Fruit fly (Drosophila melanogaster) whole organism, larva: ENCODE measurements around the gene CG14722.

Experiments used
- noc ChIP-seq: fragments of 200-800 bp; sonication (Bioruptor generic); optimal IDR thresholded peaks from 3 replicates; lab custom pipeline; 2019; ENCODE audit warnings: missing biosample characterization, mild to moderate bottlenecking, missing genetic modification characterization, moderate library complexity

The CG14722 gene

DNA sequence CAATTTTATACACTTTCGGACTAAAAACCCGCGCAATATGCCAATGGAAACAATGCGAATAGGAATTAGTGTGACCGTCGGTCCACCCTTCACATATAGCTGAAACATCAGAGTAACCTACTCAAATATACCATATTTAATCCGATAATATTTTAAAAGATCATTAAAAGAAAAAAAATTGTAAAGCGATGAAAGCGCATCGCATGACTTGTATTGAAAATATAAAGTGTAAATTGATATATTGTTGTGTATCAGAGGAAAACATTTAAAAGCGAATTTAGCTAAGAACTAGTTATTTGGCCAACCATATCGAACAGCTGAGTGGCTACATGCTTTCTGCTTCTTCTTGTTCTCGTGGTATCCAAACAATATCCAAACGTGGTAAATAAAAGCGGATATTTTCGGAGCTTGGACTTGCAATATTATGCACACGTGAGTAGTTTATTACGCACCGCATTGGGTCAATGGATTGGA lies at the start of gene CG14722, which contains the start of gene Blm:
Gene CG14722, plus strand, starts transcription at position 161 of the 474 bp plus-strand sequence.
Gene Blm, minus strand, starts transcription at position 54 of the 474 bp plus-strand sequence.
- no peak for TF ChIP-seq noc (tag; lab: Kevin White, UChicago)

DNA sequence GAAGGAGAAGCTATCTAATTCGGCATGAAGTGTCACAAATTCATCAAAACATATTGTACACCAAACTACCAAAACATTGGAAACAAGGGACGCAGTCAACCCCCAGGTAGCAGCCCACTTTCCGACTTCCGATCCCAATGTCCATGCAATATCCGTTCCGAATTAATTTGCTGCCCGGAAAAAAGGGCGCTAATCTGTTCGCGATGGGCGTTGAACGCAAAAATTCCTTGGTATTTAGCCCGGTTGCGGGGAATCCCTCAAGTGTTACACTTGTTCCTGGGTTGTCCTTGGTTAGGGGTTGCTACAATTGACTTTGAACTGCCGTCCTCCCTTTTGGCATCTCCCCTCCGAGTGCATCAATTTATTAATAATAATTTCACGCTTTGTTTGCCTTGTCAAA lies 49.2 kb upstream of the CG14722 start:
- no peak for TF ChIP-seq noc (tag; lab: Kevin White, UChicago)

DNA sequence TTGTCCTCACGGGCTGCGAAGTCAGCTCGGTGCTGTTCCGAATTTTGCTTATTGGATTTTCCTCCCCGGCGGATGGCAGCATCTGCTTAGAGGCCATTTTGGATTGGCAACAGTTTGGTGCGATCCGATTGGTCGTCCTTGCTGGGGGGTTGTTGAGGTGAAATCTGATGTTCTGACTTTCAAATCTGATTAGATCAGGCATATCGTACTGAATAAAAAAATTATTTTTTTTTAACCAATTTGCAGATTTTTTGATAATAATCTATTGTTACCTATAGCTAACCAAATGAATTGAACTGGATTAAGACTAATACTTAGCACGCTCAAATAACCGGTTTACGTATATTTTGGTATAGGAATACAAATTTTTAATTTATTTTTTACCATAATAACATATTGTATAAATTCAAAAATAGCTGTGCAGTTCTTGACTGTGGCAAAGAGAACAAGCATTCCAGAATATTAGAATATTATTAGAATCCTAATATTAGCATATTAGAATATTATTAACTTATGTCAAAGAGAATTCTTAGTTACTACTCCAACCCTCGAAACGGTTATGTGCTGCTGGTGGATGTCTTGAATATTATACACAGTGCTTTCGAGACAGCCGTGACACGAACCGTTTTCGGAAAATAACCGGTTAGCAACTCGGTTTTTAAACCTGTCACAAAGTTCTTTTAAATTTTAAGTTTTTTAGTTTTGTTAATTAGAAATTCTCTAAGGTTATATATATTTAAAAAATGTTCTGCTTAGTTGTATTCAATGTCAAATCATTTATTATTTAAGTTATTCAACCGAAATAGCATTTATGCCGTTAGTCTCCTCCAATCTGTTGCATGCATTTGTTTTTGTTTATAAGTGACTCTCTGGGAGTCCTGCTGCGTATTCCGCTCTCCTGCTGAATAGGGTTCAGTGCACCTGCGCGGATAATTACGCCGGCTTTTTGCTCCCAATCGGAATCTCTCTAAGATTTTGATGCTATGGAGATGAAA lies 47.1 kb upstream of the CG14722 start, which contains the start of gene Fer3:
Gene Fer3, minus strand, starts transcription at position 1 of the 995 bp plus-strand sequence.
- no peak for TF ChIP-seq noc (tag; lab: Kevin White, UChicago)

DNA sequence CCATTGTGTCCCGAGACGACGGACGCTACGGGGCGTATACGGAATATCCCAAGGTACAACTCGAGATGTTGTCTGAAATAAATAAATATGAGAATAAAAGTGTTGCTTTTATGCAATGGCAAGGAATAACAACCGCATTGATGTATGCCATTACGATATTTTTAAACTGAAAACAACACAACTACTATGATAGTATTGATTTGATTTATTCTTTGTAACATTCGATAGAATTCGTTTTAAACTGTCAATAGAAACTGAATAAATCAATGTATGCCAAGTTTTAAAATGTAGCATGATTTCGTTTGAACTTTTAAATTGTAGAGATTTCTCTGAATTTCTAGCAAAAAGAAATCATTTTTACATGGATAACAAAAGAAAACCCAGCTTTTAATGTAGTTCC lies 45.5 kb upstream of the CG14722 start, which contains the start of gene CG14717:
Gene CG14717, plus strand, starts transcription at position 301 of the 400 bp plus-strand sequence.
- TF ChIP-seq noc (tag; lab: Kevin White, UChicago): no peak

DNA sequence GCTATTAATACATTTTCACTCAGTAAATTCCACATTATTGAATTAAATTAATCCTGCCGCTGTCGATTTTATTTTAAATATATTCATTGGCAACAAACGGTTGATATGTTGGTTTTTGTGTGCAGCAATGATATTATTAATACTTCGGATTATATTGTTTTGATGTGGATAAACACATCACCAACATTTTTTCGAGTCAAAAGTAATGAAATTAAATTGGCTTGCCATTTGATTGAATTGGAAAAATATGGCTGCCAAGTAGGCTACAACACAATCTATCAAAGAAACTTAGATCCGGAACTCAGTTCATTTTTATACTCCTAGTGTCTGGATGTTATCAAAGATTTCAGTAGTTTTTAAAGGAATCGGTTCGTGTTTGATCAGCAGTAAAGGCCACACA lies 41.4 kb upstream of the CG14722 start, which contains the start of gene CG14718:
Gene CG14718, plus strand, starts transcription at position 301 of the 400 bp plus-strand sequence.
- TF ChIP-seq noc (tag; lab: Kevin White, UChicago): no peak

DNA sequence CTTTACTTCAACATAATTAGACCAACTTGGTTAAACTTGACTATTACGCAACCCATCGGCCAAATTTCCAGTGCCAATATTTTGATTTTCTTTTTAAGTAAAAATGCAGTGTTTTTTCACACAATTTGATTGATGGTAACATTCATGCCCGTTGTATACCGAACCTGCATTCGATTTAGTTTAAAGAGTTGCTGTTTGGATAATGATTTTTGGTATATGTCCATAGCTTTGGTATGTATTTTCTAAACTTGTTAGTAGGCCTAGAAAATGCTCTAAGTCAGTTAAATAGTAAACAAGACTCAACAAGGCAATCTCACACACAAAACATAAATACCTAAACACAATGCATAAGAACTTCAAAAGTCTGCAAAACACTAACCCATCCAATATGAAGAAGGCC lies 38.0 kb upstream of the CG14722 start, which contains the start of gene I-t:
Gene I-t, plus strand, starts transcription at position 301 of the 400 bp plus-strand sequence.
- TF ChIP-seq noc (tag; lab: Kevin White, UChicago): no peak

DNA sequence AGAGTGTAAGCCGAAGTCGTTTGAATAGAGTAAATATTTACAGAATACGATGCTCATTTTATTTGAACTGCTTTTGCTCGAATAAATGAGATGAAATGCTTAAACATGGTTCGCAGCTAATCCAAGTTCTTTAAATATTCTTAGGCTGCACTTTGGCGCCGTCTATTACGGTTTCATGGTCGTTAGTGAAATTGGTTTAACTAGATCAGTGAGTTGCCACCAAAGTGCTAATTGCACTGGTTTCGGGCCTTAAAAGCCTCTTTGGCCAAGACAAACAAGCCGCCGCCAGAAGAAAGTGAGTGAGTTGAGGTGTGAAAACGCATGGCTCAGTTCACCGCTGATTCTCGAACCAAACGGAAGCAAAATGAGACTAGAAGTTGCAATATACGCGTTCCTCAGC lies 30.3 kb upstream of the CG14722 start, which contains the start of gene CG14720:
Gene CG14720, plus strand, starts transcription at position 301 of the 400 bp plus-strand sequence.
- no peak for TF ChIP-seq noc (tag; lab: Kevin White, UChicago)

DNA sequence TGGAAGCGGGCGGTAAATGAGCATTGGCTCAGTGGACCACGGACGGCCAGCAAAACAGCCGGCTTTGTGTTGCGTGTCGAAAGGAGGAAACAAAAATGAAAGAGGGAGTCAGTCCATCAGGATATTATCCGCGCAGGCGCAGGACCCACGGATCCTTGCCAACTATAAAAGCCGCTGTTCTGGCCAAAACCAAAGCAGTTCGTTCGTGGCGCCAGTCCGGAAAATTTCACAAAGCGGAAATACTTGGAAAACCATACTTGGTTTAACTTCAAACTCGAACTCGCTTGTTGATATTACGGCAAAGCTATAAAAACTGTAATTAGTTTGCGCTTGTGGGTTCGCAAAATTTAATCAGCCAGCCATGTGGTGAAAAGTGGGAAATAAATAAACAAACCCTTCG lies 20.1 kb upstream of the CG14722 start, which contains the start of gene CG12594:
Gene CG12594, plus strand, starts transcription at position 142 of the 400 bp plus-strand sequence.
- no peak for TF ChIP-seq noc (tag; lab: Kevin White, UChicago)

DNA sequence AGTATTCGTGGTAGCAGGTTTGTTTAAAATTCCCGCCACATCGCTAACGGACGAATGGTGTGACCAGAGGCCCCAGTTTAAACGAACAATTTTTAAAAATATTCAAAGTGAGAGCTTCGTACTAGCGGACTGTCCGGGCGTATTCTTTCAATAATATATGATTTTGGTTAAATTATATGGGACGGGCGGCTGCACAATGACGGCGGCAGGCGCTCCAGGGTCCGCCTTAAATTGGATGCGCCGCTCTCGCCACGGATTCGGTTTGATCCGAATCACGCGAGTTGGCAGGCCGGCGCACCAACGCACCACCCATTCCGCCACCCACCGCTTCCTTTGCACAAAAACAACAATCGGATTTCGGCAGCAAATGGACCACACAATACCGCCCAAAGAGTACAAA lies 6.4 kb upstream of the CG14722 start, which contains the start of gene CG14721:
Gene CG14721, plus strand, starts transcription at position 111 of the 400 bp plus-strand sequence.
- no peak for TF ChIP-seq noc (tag; lab: Kevin White, UChicago)

DNA sequence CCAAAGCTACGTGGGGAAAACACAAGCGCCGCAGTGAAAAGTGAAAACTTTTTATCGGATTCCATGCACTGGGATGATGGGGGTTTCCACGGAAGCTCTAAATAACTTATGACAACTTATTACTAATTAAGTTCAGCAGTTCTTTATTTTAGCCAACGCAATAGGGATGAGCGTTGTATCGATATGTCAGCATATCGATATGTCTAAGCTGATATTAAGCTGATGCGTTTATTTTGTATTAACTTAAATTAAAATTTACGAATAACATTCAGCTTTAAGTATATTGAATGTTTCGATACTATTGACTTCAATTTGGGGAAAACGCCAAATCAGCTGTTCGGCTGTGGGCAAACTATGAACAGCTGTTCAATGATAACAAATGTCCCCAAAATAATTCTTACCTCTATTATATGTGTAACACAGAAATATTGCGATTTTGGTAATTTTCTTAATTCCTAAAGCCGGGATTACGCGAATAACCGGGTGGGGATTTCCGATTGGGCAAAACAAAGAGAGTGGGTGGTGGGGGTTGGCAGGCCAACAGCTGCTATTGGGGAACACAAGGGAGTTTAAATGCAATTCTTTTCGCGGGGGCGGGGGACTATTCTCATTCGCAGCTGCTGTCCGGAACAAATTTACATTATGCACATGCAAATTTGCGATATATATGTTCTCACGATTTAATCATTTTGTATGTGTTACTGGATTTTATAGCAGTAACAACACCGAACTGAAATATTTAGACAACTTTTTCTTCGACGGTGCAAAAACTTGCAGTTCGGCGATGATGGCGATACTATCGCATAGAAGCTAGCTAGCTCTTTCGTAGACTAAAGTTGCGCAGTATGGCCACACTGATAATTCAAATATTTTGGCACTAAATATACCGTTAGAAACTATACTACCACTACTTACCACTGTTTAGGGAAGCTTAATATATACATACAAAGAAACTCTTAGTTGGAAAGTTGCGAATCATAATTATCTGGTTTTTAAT lies 7.9 kb downstream of the CG14722 start, which contains the start of gene CG6923:
Gene CG6923, minus strand, starts transcription at position 733 of the 997 bp plus-strand sequence.
- TF ChIP-seq noc (tag; lab: Kevin White, UChicago): no peak

DNA sequence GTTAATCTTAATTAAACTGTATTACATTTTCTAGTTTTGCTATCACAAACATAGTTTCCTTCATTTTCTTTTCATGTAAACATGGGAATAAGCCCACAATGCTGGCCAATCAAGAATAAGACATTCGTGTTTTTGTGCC lies 8.5 kb downstream of the CG14722 start, which contains the start of gene CG43062:
Gene CG43062, plus strand, starts transcription at position 40 of the 139 bp plus-strand sequence.
- TF ChIP-seq noc (tag; lab: Kevin White, UChicago): no peak

DNA sequence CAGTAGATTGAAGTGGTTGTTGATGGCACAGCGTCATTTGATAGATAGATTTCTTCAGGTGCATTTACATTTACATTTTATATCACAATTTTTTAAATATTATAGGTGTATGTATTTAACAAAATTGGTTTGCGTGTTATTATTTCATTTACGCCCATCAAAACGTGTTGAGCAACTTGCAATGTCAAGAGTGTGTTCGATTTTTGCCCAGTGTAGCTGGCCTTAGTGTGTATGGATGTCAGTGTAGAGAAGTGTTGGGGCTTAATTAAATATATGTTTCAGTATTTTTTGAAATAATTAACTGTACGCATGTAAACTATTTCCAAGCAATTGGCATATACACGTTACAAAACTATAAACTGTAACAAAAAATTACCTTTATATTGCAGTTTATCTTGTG lies 10.1 kb downstream of the CG14722 start:
- no peak for TF ChIP-seq noc (tag; lab: Kevin White, UChicago)

DNA sequence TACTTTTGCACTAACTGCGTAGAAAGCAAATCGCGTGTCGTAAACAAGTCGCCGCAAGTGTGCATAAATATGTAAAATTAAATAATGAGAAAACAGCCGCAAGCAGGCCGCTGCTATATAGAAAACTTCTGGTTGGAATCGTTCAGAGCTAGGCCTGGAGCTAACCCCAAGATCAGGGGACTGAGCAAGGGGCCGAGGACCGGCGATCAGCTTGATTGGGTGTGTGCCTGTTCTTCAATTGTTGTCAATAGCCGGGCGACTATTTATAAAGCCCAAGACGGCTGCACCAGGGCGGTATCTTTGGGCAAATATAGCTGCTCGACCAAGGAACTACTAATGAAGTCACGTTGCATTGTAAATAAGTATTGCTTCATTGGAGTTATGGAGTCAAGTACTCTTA lies 15.1 kb downstream of the CG14722 start:
- TF ChIP-seq noc (tag; lab: Kevin White, UChicago): no peak

DNA sequence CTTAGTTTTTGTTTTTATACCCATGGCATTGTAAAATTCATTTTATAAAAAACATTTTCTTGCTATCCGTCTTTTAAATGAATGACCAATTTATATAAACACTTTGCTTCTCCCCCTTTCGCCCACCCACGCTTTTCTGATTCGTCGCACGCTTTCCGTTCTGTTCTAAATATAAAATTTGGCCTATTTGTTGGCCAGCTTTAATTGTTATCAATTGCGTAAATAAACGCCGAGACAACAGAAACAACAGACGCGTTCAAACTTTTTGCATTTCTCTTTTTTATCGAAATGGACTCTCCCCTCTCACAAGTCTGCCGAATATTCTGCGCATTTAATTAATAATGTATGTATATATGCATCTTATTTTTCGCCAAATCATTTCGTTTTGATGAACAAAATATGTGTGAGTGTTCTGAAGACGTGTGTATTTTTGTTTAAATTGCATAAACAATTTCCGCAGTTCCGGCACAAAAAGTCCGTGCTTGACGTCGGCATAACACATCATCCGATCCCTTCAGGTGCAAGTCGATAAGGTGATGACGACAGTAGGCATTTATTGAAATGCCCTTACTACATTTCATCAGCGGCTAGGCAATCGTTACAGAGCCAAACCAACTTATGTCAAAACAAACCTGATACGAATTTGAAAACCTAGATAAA lies 15.6 kb downstream of the CG14722 start:
- TF ChIP-seq noc (tag; lab: Kevin White, UChicago): no peak

DNA sequence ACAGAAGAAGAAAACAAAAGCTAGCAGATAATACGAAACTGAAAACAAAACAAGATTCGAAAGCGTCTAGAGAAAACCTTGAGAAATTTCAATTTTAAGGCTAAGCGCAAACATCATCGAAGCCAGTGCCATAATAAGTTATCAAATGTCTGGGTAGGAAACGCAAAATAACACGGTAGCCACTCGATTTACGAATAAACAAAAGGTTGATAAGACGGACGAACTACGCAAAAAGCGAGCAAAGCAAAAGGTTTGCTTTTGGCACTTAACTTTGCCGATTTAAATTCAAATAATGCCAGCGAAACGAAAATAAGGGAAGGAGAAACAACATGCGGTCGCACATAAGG lies 16.4 kb downstream of the CG14722 start:
- TF ChIP-seq noc (tag; lab: Kevin White, UChicago): no peak
